Worm (Caenorhabditis elegans) whole organism, young adult: Measurements from ENCODE around the gene K02H11.9.

Experiments
- C17E4.6 ChIP-seq: fragments of 200-800 bp; sonication (Bioruptor generic); IDR thresholded peaks from 2 replicates; pipeline ENCODE4 v1.3.6; 2022; ENCODE audit warnings: missing genetic modification reagents, missing genetic modification characterization, missing compliant biosample characterization
- D2030.7 ChIP-seq: fragments of 200-800 bp; sonication (Bioruptor generic); IDR thresholded peaks from 2 replicates; pipeline ENCODE4 v1.3.6; 2022; ENCODE audit warnings: missing genetic modification reagents, missing genetic modification characterization, missing compliant biosample characterization
- F23B12.7 ChIP-seq: sonication (generic microtip); optimal IDR thresholded peaks from 2 replicates; lab custom pipeline; 2017; ENCODE audit warnings: missing genetic modification characterization, mild to moderate bottlenecking, missing compliant biosample characterization, antibody characterized with exemption, moderate library complexity; ENCODE audit not compliant: insufficient read depth
- F37B4.10 ChIP-seq: fragments of 200-800 bp; sonication (Bioruptor generic); IDR thresholded peaks from 2 replicates; pipeline ENCODE4 v1.3.6; 2022; ENCODE audit warnings: missing genetic modification characterization, missing compliant biosample characterization
- F49E8.2 ChIP-seq: sonication (generic microtip); optimal IDR thresholded peaks from 3 replicates; lab custom pipeline; 2017; ENCODE audit warnings: missing genetic modification characterization, mild to moderate bottlenecking, missing compliant biosample characterization, antibody characterized with exemption, moderate library complexity; ENCODE audit not compliant: insufficient read depth
- F57C9.4 ChIP-seq: sonication (generic microtip); optimal IDR thresholded peaks from 2 replicates; lab custom pipeline; 2017; ENCODE audit warnings: mild to moderate bottlenecking, missing genetic modification characterization, missing compliant biosample characterization
- K11D2.4 ChIP-seq: fragments of 200-800 bp; sonication (Bioruptor generic); IDR thresholded peaks from 2 replicates; pipeline ENCODE4 v1.3.6; 2022; ENCODE audit warnings: missing genetic modification reagents, missing genetic modification characterization, missing compliant biosample characterization
- Y53G8AR.9 ChIP-seq: fragments of 200-800 bp; sonication (Bioruptor generic); conservative IDR thresholded peaks from 2 replicates; pipeline ENCODE4 v1.3.6; 2022; ENCODE audit warnings: missing genetic modification reagents, missing genetic modification characterization, missing compliant biosample characterization
- Y79H2A.3 ChIP-seq: fragments of 200-800 bp; sonication (Bioruptor generic); conservative IDR thresholded peaks from 2 replicates; pipeline ENCODE4 v1.3.6; 2022; ENCODE audit warnings: missing genetic modification reagents, missing genetic modification characterization, missing compliant biosample characterization
- akir-1 ChIP-seq: fragments of 200-800 bp; sonication (Bioruptor generic); optimal IDR thresholded peaks from 2 replicates; lab custom pipeline; 2018; ENCODE audit warnings: mild to moderate bottlenecking, missing genetic modification characterization, moderate library complexity, missing compliant biosample characterization
- attf-6 ChIP-seq: fragments of 200-800 bp; sonication (Bioruptor generic); IDR thresholded peaks from 2 replicates; pipeline ENCODE4 v1.3.6; 2022; ENCODE audit warnings: missing genetic modification reagents, missing genetic modification characterization, missing compliant biosample characterization
- cebp-2 ChIP-seq: fragments of 200-800 bp; sonication (Bioruptor generic); IDR thresholded peaks from 2 replicates; pipeline ENCODE4 v1.3.6; 2022; ENCODE audit warnings: missing genetic modification characterization, missing compliant biosample characterization
- ceh-58 ChIP-seq: fragments of 200-800 bp; sonication (Bioruptor generic); IDR thresholded peaks from 2 replicates; pipeline ENCODE4 v1.3.6; 2022; ENCODE audit warnings: missing genetic modification characterization, missing compliant biosample characterization
- dox-1 ChIP-seq: fragments of 200-800 bp; sonication (Bioruptor generic); IDR thresholded peaks from 2 replicates; pipeline ENCODE4 v1.3.6; 2022; ENCODE audit warnings: missing genetic modification reagents, missing genetic modification characterization, missing compliant biosample characterization
- dpl-1 ChIP-seq: fragments of 150-350 bp; optimal IDR thresholded peaks from 2 replicates; lab custom pipeline; 2014; ENCODE audit warnings: missing biosample characterization, missing genetic modification reagents, missing genetic modification characterization
- efl-1 ChIP-seq: fragments of 150-350 bp; optimal IDR thresholded peaks from 2 replicates; lab custom pipeline; 2014; ENCODE audit warnings: missing biosample characterization, missing genetic modification reagents, missing genetic modification characterization
- ekl-4 ChIP-seq: fragments of 200-800 bp; sonication (Bioruptor generic); IDR thresholded peaks from 2 replicates; pipeline ENCODE4 v1.3.6; 2022; ENCODE audit warnings: missing genetic modification reagents, missing genetic modification characterization, missing compliant biosample characterization
- ets-4 ChIP-seq: fragments of 200-800 bp; sonication (Bioruptor generic); optimal IDR thresholded peaks from 2 replicates; lab custom pipeline; 2018; ENCODE audit warnings: mild to moderate bottlenecking, missing genetic modification characterization, missing compliant biosample characterization
- fkh-3 ChIP-seq: sonication (generic microtip); optimal IDR thresholded peaks from 2 replicates; lab custom pipeline; 2016; ENCODE audit warnings: mild to moderate bottlenecking, missing genetic modification characterization, missing compliant biosample characterization
- gei-17 ChIP-seq: fragments of 200-800 bp; sonication (Bioruptor generic); optimal IDR thresholded peaks from 2 replicates; lab custom pipeline; 2018; ENCODE audit warnings: mild to moderate bottlenecking, missing genetic modification characterization, missing compliant biosample characterization
- hlh-12 ChIP-seq: sonication (generic microtip); optimal IDR thresholded peaks from 2 replicates; lab custom pipeline; 2016; ENCODE audit warnings: missing genetic modification characterization, missing compliant biosample characterization
- hlh-26 ChIP-seq: fragments of 200-800 bp; sonication (Bioruptor generic); conservative IDR thresholded peaks from 2 replicates; pipeline ENCODE4 v1.3.6; 2022; ENCODE audit warnings: missing genetic modification reagents, missing genetic modification characterization, missing compliant biosample characterization
- lag-1 ChIP-seq: fragments of 200-800 bp; sonication (Bioruptor generic); IDR thresholded peaks from 2 replicates; pipeline ENCODE4 v1.3.6; 2022; ENCODE audit warnings: missing genetic modification reagents, missing genetic modification characterization, missing compliant biosample characterization
- let-526 ChIP-seq: fragments of 200-800 bp; sonication (Bioruptor generic); IDR thresholded peaks from 2 replicates; pipeline ENCODE4 v1.3.6; 2022; ENCODE audit warnings: missing genetic modification reagents, missing genetic modification characterization, missing compliant biosample characterization
- lir-1 ChIP-seq: fragments of 200-800 bp; sonication (Bioruptor generic); conservative IDR thresholded peaks from 2 replicates; pipeline ENCODE4 v1.3.6; 2022; ENCODE audit warnings: missing genetic modification reagents, missing genetic modification characterization, missing compliant biosample characterization
- lsy-27 ChIP-seq: sonication (generic microtip); optimal IDR thresholded peaks from 2 replicates; lab custom pipeline; 2017; ENCODE audit warnings: missing genetic modification characterization, mild to moderate bottlenecking, missing compliant biosample characterization, antibody characterized with exemption, missing genotype, borderline replicate concordance; ENCODE audit not compliant: insufficient read depth
- madf-10 ChIP-seq: sonication (generic microtip); optimal IDR thresholded peaks from 2 replicates; lab custom pipeline; 2016; ENCODE audit warnings: mild to moderate bottlenecking, missing genetic modification characterization, missing compliant biosample characterization
- madf-8 ChIP-seq: fragments of 200-800 bp; sonication (Bioruptor generic); conservative IDR thresholded peaks from 2 replicates; pipeline ENCODE4 v1.3.6; 2022; ENCODE audit warnings: missing genetic modification reagents, missing genetic modification characterization, missing compliant biosample characterization
- mxl-1 ChIP-seq: sonication (generic microtip); optimal IDR thresholded peaks from 2 replicates; lab custom pipeline; 2016; ENCODE audit warnings: missing genetic modification characterization, missing compliant biosample characterization
- nhr-179 ChIP-seq: sonication (generic microtip); optimal IDR thresholded peaks from 2 replicates; lab custom pipeline; 2016; ENCODE audit warnings: mild to moderate bottlenecking, missing genetic modification characterization, missing compliant biosample characterization
- nhr-27 ChIP-seq: fragments of 200-800 bp; sonication (Bioruptor generic); optimal IDR thresholded peaks from 2 replicates; lab custom pipeline; 2018; ENCODE audit warnings: mild to moderate bottlenecking, missing genetic modification characterization, moderate library complexity, missing compliant biosample characterization
- nhr-80 ChIP-seq: sonication (generic microtip); optimal IDR thresholded peaks from 2 replicates; lab custom pipeline; 2016; ENCODE audit warnings: missing genetic modification characterization, missing compliant biosample characterization
- nhr-90 ChIP-seq: sonication (generic microtip); optimal IDR thresholded peaks from 2 replicates; lab custom pipeline; 2016; ENCODE audit warnings: missing genotype, mild to moderate bottlenecking, missing genetic modification characterization, missing compliant biosample characterization
- pha-4 ChIP-seq: fragments of 150-350 bp; sonication (generic microtip); optimal IDR thresholded peaks from 2 replicates; lab custom pipeline; 2014; ENCODE audit warnings: missing biosample characterization, missing genetic modification reagents, missing genetic modification characterization
- repo-1 ChIP-seq: sonication (generic microtip); optimal IDR thresholded peaks from 2 replicates; lab custom pipeline; 2017; ENCODE audit warnings: mild to moderate bottlenecking, missing genetic modification characterization, missing compliant biosample characterization
- sdz-38 ChIP-seq: sonication (generic microtip); optimal IDR thresholded peaks from 2 replicates; lab custom pipeline; 2016; ENCODE audit warnings: missing genotype, missing genetic modification characterization, missing compliant biosample characterization
- sea-2 ChIP-seq: fragments of 200-800 bp; sonication (Bioruptor generic); IDR thresholded peaks from 2 replicates; pipeline ENCODE4 v1.3.6; 2022; ENCODE audit warnings: missing genetic modification characterization, missing compliant biosample characterization
- somi-1 ChIP-seq: fragments of 200-800 bp; sonication (Bioruptor generic); optimal IDR thresholded peaks from 2 replicates; lab custom pipeline; 2018; ENCODE audit warnings: mild to moderate bottlenecking, missing genetic modification characterization, missing compliant biosample characterization
- tbp1 ChIP-seq: fragments of 200-800 bp; sonication (Bioruptor generic); optimal IDR thresholded peaks from 2 replicates; lab custom pipeline; 2018; ENCODE audit warnings: mild to moderate bottlenecking, missing genetic modification characterization, missing compliant biosample characterization
- tlf-1 ChIP-seq: fragments of 200-800 bp; sonication (Bioruptor generic); optimal IDR thresholded peaks from 2 replicates; lab custom pipeline; 2018; ENCODE audit warnings: mild to moderate bottlenecking, missing genetic modification characterization, missing compliant biosample characterization
- unc-62 ChIP-seq: fragments of 150-350 bp; optimal IDR thresholded peaks from 2 replicates; lab custom pipeline; 2014; ENCODE audit warnings: missing biosample characterization, missing genetic modification reagents, missing genetic modification characterization
- zim-3 ChIP-seq: sonication (generic microtip); optimal IDR thresholded peaks from 2 replicates; lab custom pipeline; 2017; ENCODE audit warnings: mild to moderate bottlenecking, missing genetic modification characterization, moderate library complexity, missing compliant biosample characterization
- ztf-3 ChIP-seq: fragments of 200-800 bp; sonication (Bioruptor generic); optimal IDR thresholded peaks from 2 replicates; lab custom pipeline; 2018; ENCODE audit warnings: mild to moderate bottlenecking, missing genetic modification characterization, missing compliant biosample characterization

K02H11.9 gene

DNA sequence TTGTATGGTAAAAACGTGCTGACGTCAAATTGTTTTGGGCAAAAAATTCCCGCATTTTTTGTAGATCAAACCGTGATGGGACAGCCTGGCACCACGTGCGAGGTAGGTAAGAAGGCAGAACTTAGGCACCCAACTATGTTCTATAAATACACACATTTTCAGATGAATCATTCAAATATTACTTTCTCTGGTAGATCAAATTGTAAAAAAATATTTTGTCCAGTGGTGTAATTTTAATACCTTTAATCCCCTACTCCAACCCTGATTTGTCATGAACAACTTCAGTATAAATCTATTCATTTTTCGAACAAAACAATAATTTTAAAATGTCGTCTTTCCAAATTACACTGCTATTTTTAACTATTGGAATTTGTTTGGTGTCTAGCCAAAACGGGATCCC lies 42.4 kb downstream of the K02H11.9 start, which contains the start of gene spig-7:
Gene spig-7 (plus strand): TSS at position 301 of the 400 bp plus-strand sequence.
- TF ChIP-seq fkh-3 (no peak), dpl-1 (GFP tag; lab: Kevin White, UChicago) (no peak), ztf-3 (GFP tag; lab: Kevin White, UChicago) (no peak), nhr-179 (no peak), hlh-26 (GFP tag; lab: Robert Waterston, UW) (no peak), ekl-4 (GFP tag; lab: Robert Waterston, UW) (no peak), mxl-1 (no peak), lsy-27 (tag; lab: Kevin White, UChicago) (no peak), hlh-12 (tag; lab: Kevin White, UChicago) (no peak), gei-17 (GFP tag; lab: Kevin White, UChicago) (no peak), tbp1 (GFP tag; lab: Kevin White, UChicago) (no peak), pha-4 (tag; lab: Kevin White, UChicago) (no peak), nhr-80 (tag; lab: Kevin White, UChicago) (no peak), nhr-90 (tag; lab: Kevin White, UChicago) (no peak), lir-1 (GFP tag; lab: Robert Waterston, UW) (no peak), somi-1 (GFP tag; lab: Kevin White, UChicago) (no peak), sdz-38 (tag; lab: Kevin White, UChicago) (no peak), F23B12.7 (tag; lab: Kevin White, UChicago) (no peak), cebp-2 (no peak)

DNA sequence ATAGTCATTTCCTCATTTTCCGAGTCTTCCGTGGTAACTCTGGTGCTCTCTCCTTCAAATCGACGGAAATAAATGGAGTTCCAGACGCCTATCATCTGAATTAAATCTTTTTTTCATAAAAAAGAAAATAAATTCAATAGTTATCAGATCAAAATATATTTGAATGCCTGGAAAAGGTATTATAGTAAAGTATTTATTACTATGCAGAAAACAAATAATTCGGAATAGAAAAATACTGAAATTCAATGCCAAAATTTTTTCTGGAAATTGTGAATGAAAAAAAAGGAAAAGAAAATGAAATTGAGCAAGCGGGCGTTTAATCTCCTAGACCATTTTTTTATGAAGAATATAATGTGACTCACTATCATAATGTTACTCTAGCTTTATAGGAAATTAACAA lies 45.4 kb downstream of the K02H11.9 start, which contains the start of gene C38C3.6:
Gene C38C3.6 (minus strand): TSS at position 101 of the 400 bp plus-strand sequence.
- no peak for TF ChIP-seq tlf-1 (GFP tag; lab: Kevin White, UChicago)
- no peak for TF ChIP-seq repo-1
- no peak for TF ChIP-seq madf-8 (GFP tag; lab: Robert Waterston, UW)
- TF ChIP-seq K11D2.4: no peak
- TF ChIP-seq ekl-4 (GFP tag; lab: Robert Waterston, UW): no peak
- TF ChIP-seq akir-1 (GFP tag; lab: Kevin White, UChicago): no peak
- no peak for TF ChIP-seq nhr-27
- no peak for TF ChIP-seq somi-1 (GFP tag; lab: Kevin White, UChicago)
- TF ChIP-seq ceh-58 (GFP tag; lab: Robert Waterston, UW): no peak
- TF ChIP-seq, all 124 proteins: peak for 0

DNA sequence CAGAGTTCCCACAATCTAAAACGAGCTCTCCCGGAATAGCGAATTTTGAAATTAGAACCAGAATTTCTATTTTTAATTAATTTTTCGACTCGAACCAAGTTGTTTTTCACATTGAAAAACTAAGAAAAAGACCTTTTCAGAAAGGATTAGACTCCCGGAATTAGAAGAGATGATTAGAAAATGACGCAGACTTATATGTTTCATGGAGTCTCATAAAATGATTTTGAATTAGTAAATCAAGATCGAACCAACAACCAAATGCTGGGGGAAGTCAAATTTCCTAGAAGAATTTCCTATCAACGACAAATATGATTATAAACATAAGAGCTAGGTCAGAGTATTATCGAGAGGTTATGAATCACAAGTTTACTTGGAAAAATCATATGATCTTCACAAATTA lies 48.2 kb downstream of the K02H11.9 start:
- no peak for TF ChIP-seq hlh-26 (GFP tag; lab: Robert Waterston, UW)

DNA sequence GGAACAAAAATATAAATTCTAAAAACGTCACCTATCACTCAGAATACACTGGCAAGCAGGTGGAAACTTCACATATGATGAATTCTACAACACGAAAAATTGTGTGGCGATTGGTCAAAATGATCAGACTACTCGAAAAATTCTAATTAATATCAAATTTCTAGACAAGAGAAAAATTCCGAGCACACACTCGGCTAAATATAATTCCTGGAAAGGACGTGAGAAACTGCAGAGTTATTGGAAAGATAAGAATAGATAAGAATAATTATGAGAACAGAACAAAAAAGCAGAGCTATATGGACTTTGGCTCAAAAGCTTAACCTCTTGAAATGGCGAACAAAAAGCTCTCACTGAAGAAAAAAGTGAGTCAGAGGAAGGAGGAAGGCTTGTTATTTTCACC lies 49.6 kb downstream of the K02H11.9 start:
- TF ChIP-seq dpl-1 (GFP tag; lab: Kevin White, UChicago): no peak
- no peak for TF ChIP-seq unc-62 (GFP tag; lab: Kevin White, UChicago)
- TF ChIP-seq madf-8 (GFP tag; lab: Robert Waterston, UW): no peak
- no peak for TF ChIP-seq Y53G8AR.9
- no peak for TF ChIP-seq fkh-3
- TF ChIP-seq, all 124 proteins: peak for 0

DNA sequence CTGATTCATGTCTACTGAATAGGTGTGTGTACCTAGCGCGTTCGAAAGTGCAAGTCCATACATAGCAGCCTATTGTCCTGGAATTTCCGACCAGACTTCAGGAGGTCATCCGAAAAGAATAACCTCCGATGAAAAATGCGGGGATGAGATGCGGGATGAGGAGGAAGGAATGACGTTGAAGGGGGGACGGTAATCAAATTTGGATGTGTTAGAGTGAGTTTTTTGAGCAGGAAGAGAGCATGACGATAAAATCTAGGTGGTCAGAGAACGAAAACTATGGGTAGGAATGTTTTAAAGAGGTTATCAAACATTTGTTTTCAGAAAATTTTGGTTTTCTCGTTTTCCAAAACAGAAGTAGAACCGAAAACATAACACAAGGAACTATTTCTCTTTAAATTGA lies 50.8 kb downstream of the K02H11.9 start:
- TF ChIP-seq gei-17 (GFP tag; lab: Kevin White, UChicago) (no peak), lag-1 (GFP tag; lab: Robert Waterston, UW) (no peak), efl-1 (GFP tag; lab: Kevin White, UChicago) (no peak), zim-3 (tag; lab: Kevin White, UChicago) (no peak), C17E4.6 (GFP tag; lab: Robert Waterston, UW) (no peak), Y79H2A.3 (GFP tag; lab: Robert Waterston, UW) (no peak), attf-6 (GFP tag; lab: Robert Waterston, UW) (no peak), F57C9.4 (no peak), sea-2 (GFP tag; lab: Robert Waterston, UW) (no peak), F49E8.2 (no peak), mxl-1 (no peak), dox-1 (GFP tag; lab: Robert Waterston, UW) (no peak), let-526 (GFP tag; lab: Robert Waterston, UW) (no peak), ets-4 (GFP tag; lab: Kevin White, UChicago) (no peak), madf-10 (tag; lab: Kevin White, UChicago) (no peak), D2030.7 (GFP tag; lab: Robert Waterston, UW) (no peak), F37B4.10 (GFP tag; lab: Robert Waterston, UW) (no peak)
